Fruit fly (Drosophila melanogaster) whole organism, wandering third instar larva: ENCODE results near the gene CG15370.

Source experiments
- Abd-B ChIP-seq: fragments of >200 bp; optimal IDR thresholded peaks from 2 replicates; lab custom pipeline; 2017; ENCODE audit warnings: missing biosample characterization, missing genetic modification characterization
- CG32264 ChIP-seq: fragments of 200-800 bp; sonication (Bioruptor generic); optimal IDR thresholded peaks from 2 replicates; lab custom pipeline; 2016; ENCODE audit warnings: missing biosample characterization, missing genetic modification characterization
- CG9705 ChIP-seq: fragments of 200-800 bp; sonication (Bioruptor generic); optimal IDR thresholded peaks from 2 replicates; lab custom pipeline; 2018; ENCODE audit warnings: missing biosample characterization, mild to moderate bottlenecking, missing genetic modification characterization
- CrebA ChIP-seq: fragments of 200-800 bp; sonication (Bioruptor generic); optimal IDR thresholded peaks from 2 replicates; lab custom pipeline; 2016; ENCODE audit warnings: missing biosample characterization, mild to moderate bottlenecking, missing genetic modification characterization, borderline replicate concordance
- Dfd ChIP-seq: fragments of >200 bp; optimal IDR thresholded peaks from 2 replicates; lab custom pipeline; 2017; ENCODE audit warnings: missing biosample characterization, missing genetic modification characterization
- Dif ChIP-seq: fragments of 200-275, 200-300 bp; sonication (Bioruptor generic); optimal IDR thresholded peaks from 2 replicates; lab custom pipeline; 2018; ENCODE audit warnings: missing biosample characterization, missing genetic modification characterization; ENCODE audit not compliant: partially characterized antibody
- GATAd ChIP-seq: sonication (Bioruptor generic); optimal IDR thresholded peaks from 2 replicates; lab custom pipeline; 2016; ENCODE audit warnings: missing biosample characterization, missing genetic modification characterization
- HLH106 ChIP-seq: fragments of 200-800 bp; optimal IDR thresholded peaks from 3 replicates; lab custom pipeline; 2019; ENCODE audit warnings: missing biosample characterization, mild to moderate bottlenecking, missing genetic modification characterization, moderate library complexity
- Hnf4 ChIP-seq: fragments of 200-800 bp; sonication (Bioruptor generic); optimal IDR thresholded peaks from 2 replicates; lab custom pipeline; 2016; ENCODE audit warnings: missing biosample characterization, mild to moderate bottlenecking, missing genetic modification characterization
- Hr78 ChIP-seq: fragments of >200 bp; optimal IDR thresholded peaks from 2 replicates; lab custom pipeline; 2017; ENCODE audit warnings: missing biosample characterization, missing genetic modification characterization
- Hr83 ChIP-seq: fragments of 200-300 bp; sonication (Bioruptor generic); optimal IDR thresholded peaks from 2 replicates; lab custom pipeline; 2016; ENCODE audit warnings: missing biosample characterization, mild to moderate bottlenecking, missing genetic modification characterization, moderate library complexity; ENCODE audit not compliant: poor library complexity, severe bottlenecking
- Jra ChIP-seq: sonication (Bioruptor generic); optimal IDR thresholded peaks from 2 replicates; lab custom pipeline; 2016; ENCODE audit warnings: missing biosample characterization, missing genetic modification characterization
- Mio ChIP-seq: sonication (Bioruptor generic); optimal IDR thresholded peaks from 2 replicates; lab custom pipeline; 2016; ENCODE audit warnings: missing biosample characterization, missing genetic modification characterization
- Myc ChIP-seq: fragments of >200 bp; optimal IDR thresholded peaks from 2 replicates; lab custom pipeline; 2017
- N ChIP-seq: fragments of >200 bp; optimal IDR thresholded peaks from 2 replicates; lab custom pipeline; 2018; ENCODE audit warnings: missing biosample characterization, missing external identifiers, missing genetic modification characterization
- OdsH ChIP-seq: fragments of 200-800 bp; sonication (Bioruptor generic); optimal IDR thresholded peaks from 2 replicates; lab custom pipeline; 2016; ENCODE audit warnings: missing biosample characterization, mild to moderate bottlenecking, missing genetic modification characterization
- Rel ChIP-seq, 2 experiments: fragments of 200-800 bp; sonication (Bioruptor generic) in 1 of 2; optimal IDR thresholded peaks; 2 replicates in 1 of 2; 3 replicates in 1 of 2; lab custom pipeline; 2016 to 2019; ENCODE audit warnings: mild to moderate bottlenecking in 2 of 2, missing biosample characterization in 2 of 2, missing genetic modification characterization in 2 of 2, moderate library complexity in 1 of 2
- Sp1 ChIP-seq: fragments of 200-800 bp; sonication (Bioruptor generic); optimal IDR thresholded peaks from 3 replicates; lab custom pipeline; 2019; ENCODE audit warnings: missing biosample characterization, mild to moderate bottlenecking, missing genetic modification characterization, moderate library complexity
- Vsx2 ChIP-seq: fragments of 200-300, 225-300 bp; sonication (Bioruptor generic); optimal IDR thresholded peaks from 2 replicates; lab custom pipeline; 2018; ENCODE audit warnings: missing biosample characterization, missing genetic modification characterization; ENCODE audit not compliant: partially characterized antibody
- br ChIP-seq: fragments of 200-800 bp; sonication (Bioruptor generic); optimal IDR thresholded peaks from 2 replicates; lab custom pipeline; 2016; ENCODE audit warnings: missing biosample characterization, missing genetic modification characterization
- brk ChIP-seq: fragments of 200-800 bp; sonication (Bioruptor generic); optimal IDR thresholded peaks from 2 replicates; lab custom pipeline; 2016; ENCODE audit warnings: missing biosample characterization, mild to moderate bottlenecking, missing genetic modification characterization
- dl ChIP-seq, 2 experiments: fragments of 175-275, 200-275 bp in 1 of 2; fragments of 200-275 bp in 1 of 2; sonication (Bioruptor generic); optimal IDR thresholded peaks; lab custom pipeline; 2018; ENCODE audit warnings: mild to moderate bottlenecking in 2 of 2, missing biosample characterization in 2 of 2, missing genetic modification characterization in 2 of 2, moderate library complexity in 2 of 2; ENCODE audit not compliant: partially characterized antibody in 2 of 2, insufficient read depth in 1 of 2
- dmrt93B ChIP-seq: fragments of 200-800 bp; sonication (Bioruptor generic); optimal IDR thresholded peaks from 2 replicates; lab custom pipeline; 2018; ENCODE audit warnings: missing biosample characterization, mild to moderate bottlenecking, missing genetic modification characterization
- dsf ChIP-seq: sonication (Bioruptor generic); optimal IDR thresholded peaks from 2 replicates; lab custom pipeline; 2016; ENCODE audit warnings: missing biosample characterization, missing genetic modification characterization, borderline replicate concordance
- ey ChIP-seq: fragments of 200-800 bp; sonication (Bioruptor generic); optimal IDR thresholded peaks from 2 replicates; lab custom pipeline; 2016; ENCODE audit warnings: missing biosample characterization, missing genetic modification characterization
- foxo ChIP-seq, 2 experiments: fragments of 200-800 bp; sonication (Bioruptor generic); optimal IDR thresholded peaks; 2 replicates in 1 of 2; 3 replicates in 1 of 2; lab custom pipeline; 2016 to 2017; ENCODE audit warnings: missing biosample characterization in 2 of 2, missing genetic modification characterization in 2 of 2
- fru ChIP-seq: fragments of 200-800 bp; sonication (Bioruptor generic); optimal IDR thresholded peaks from 3 replicates; lab custom pipeline; 2016; ENCODE audit warnings: missing biosample characterization, mild to moderate bottlenecking, missing genetic modification characterization
- h ChIP-seq: fragments of 200-800 bp; sonication (Bioruptor generic); optimal IDR thresholded peaks from 3 replicates; lab custom pipeline; 2016; ENCODE audit warnings: missing biosample characterization, mild to moderate bottlenecking, missing genetic modification characterization
- jim ChIP-seq: fragments of 175-275, 200-325 bp; sonication (Bioruptor generic); optimal IDR thresholded peaks from 2 replicates; lab custom pipeline; 2016; ENCODE audit warnings: missing biosample characterization, mild to moderate bottlenecking, missing genetic modification characterization
- lola ChIP-seq: fragments of >200 bp; optimal IDR thresholded peaks from 2 replicates; lab custom pipeline; 2017; ENCODE audit warnings: missing biosample characterization, missing genetic modification characterization
- pan ChIP-seq: fragments of >200 bp; optimal IDR thresholded peaks from 2 replicates; lab custom pipeline; 2017
- psq ChIP-seq: fragments of 200-800 bp; sonication (Bioruptor generic); optimal IDR thresholded peaks from 3 replicates; lab custom pipeline; 2017; ENCODE audit warnings: missing biosample characterization, mild to moderate bottlenecking, missing genetic modification characterization, moderate library complexity
- rgr ChIP-seq: fragments of 200-800 bp; sonication (Bioruptor generic); optimal IDR thresholded peaks from 3 replicates; lab custom pipeline; 2016; ENCODE audit warnings: missing biosample characterization, mild to moderate bottlenecking, missing genetic modification characterization
- sage ChIP-seq: fragments of 200-800 bp; sonication (Bioruptor generic); optimal IDR thresholded peaks from 2 replicates; lab custom pipeline; 2016; ENCODE audit warnings: missing biosample characterization, mild to moderate bottlenecking, missing genetic modification characterization
- sv ChIP-seq: fragments of 200-800 bp; sonication (Bioruptor generic); optimal IDR thresholded peaks from 3 replicates; lab custom pipeline; 2016; ENCODE audit warnings: missing biosample characterization, missing genetic modification characterization
- tai ChIP-seq: sonication (Bioruptor generic); optimal IDR thresholded peaks from 2 replicates; lab custom pipeline; 2016; ENCODE audit warnings: missing biosample characterization, missing genetic modification characterization
- usp ChIP-seq: fragments of >200 bp; optimal IDR thresholded peaks from 2 replicates; lab custom pipeline; 2017; ENCODE audit warnings: missing biosample characterization, missing genetic modification characterization
- woc ChIP-seq: sonication (Bioruptor generic); optimal IDR thresholded peaks from 2 replicates; lab custom pipeline; 2016; ENCODE audit warnings: missing biosample characterization, mild to moderate bottlenecking, missing genetic modification characterization

The CG15370 gene

DNA sequence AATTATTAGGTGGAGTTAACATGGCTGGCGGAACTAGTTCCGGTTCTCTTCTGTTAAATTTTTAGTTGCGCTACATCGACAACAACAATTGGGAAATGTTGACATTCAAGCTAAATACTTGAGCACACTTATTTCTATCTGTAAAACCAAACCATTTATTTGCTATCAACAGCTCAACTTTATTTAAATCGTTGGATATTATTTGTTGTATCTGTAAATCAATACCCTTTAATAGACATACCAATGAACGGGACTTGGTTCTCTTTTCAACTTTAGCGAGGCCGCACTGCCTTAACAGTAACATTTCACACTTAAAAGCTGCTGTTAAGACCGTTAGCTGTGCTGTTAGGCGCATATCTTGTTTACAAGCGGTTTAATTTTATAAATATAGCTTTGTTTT is 31.6 kb upstream of the CG15370 start, which contains the start of gene CG12106:
Gene CG12106, plus strand, starts transcription at position 295 of the 400 bp plus-strand sequence.
- no peak for TF ChIP-seq Dif (GFP tag; lab: Kevin White, UChicago)
- peak; percentile 49 for TF ChIP-seq CG9705 (GFP tag; lab: Kevin White, UChicago)
- TF ChIP-seq Hr83 (GFP tag; lab: Kevin White, UChicago) = no peak
- no peak for TF ChIP-seq tai
- peak; percentile 58 for TF ChIP-seq rgr
- TF ChIP-seq fru (GFP tag; lab: Kevin White, UChicago) = peak; percentile 53
- no peak for TF ChIP-seq Dfd
- peak; percentile 48 for TF ChIP-seq h
- peak; percentile 54 for TF ChIP-seq Sp1 (GFP tag; lab: Kevin White, UChicago)
- TF ChIP-seq dsf (GFP tag; lab: Kevin White, UChicago) = no peak
- no peak for TF ChIP-seq CG32264
- peak; percentile 54 for TF ChIP-seq Hnf4
- TF ChIP-seq dl (GFP tag; optimal IDR thresholded peaks at IDR 0.05; lab: Kevin White, UChicago; ENCODE audit: insufficient read depth in 1 of 2, partially characterized antibody in 2 of 2) = no peak
- TF ChIP-seq sv (GFP tag; lab: Kevin White, UChicago) = no peak
- TF ChIP-seq woc (GFP tag; lab: Kevin White, UChicago) = peak; percentile 61
- TF ChIP-seq HLH106 (tag; lab: Kevin White, UChicago) = peak; percentile 75
- peak in 1 of 2 experiments; percentile 63 for TF ChIP-seq foxo (GFP tag; optimal IDR thresholded peaks at IDR 0.05; lab: Kevin White, UChicago)
- TF ChIP-seq lola (GFP tag; lab: Kevin White, UChicago) = no peak
- TF ChIP-seq Vsx2 = no peak
- TF ChIP-seq Rel (GFP tag; optimal IDR thresholded peaks at IDR 0.05; lab: Kevin White, UChicago) = no peak
- TF ChIP-seq Rel (tag; optimal IDR thresholded peaks at IDR 0.05; lab: Kevin White, UChicago) = peak; percentile 7
- no peak for TF ChIP-seq pan (lab: Kevin White, UChicago)
- TF ChIP-seq GATAd (GFP tag; lab: Kevin White, UChicago) = no peak
- no peak for TF ChIP-seq Mio (GFP tag; lab: Kevin White, UChicago)
- TF ChIP-seq N (GFP tag; lab: Kevin White, UChicago) = no peak
- no peak for TF ChIP-seq jim (GFP tag; lab: Kevin White, UChicago)
- peak; percentile 8 for TF ChIP-seq psq
- TF ChIP-seq Abd-B (GFP tag; lab: Kevin White, UChicago) = no peak
- no peak for TF ChIP-seq usp (GFP tag; lab: Kevin White, UChicago)
- TF ChIP-seq dmrt93B (GFP tag; lab: Kevin White, UChicago) = peak; percentile 34
- TF ChIP-seq Myc = no peak
- peak; percentile 58 for TF ChIP-seq br (GFP tag; lab: Kevin White, UChicago)
- TF ChIP-seq Jra = no peak
- no peak for TF ChIP-seq sage (GFP tag; lab: Kevin White, UChicago)
- no peak for TF ChIP-seq Hr78
- TF ChIP-seq ey (GFP tag; lab: Kevin White, UChicago) = peak; percentile 52
- no peak for TF ChIP-seq brk (GFP tag; lab: Kevin White, UChicago)
- no peak for TF ChIP-seq OdsH (GFP tag; lab: Kevin White, UChicago)
- no peak for TF ChIP-seq CrebA
- TF ChIP-seq, all 38 proteins: peak for 14

DNA sequence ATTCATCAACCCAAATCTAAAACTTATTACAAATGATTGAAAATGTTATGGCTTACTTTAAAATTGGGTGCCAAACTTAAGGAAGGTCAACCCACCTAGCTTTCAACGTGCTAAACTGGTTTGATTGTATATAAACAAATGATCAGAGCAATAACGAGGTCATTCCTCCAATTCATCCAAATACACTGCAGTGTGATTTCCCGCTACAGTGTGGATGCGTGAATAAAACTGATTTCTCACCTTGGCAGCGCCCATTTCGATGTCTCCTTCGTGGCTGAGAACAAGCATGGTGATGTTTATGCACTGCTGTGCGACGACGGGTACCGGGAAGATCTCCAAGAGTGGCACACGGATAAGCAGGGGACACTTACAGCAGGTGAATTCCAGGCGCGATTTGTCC is 29.9 kb upstream of the CG15370 start:
- TF ChIP-seq N (GFP tag; lab: Kevin White, UChicago) (no peak), sv (GFP tag; lab: Kevin White, UChicago) (no peak), Rel (GFP tag; optimal IDR thresholded peaks at IDR 0.05; lab: Kevin White, UChicago) (no peak), Rel (tag; optimal IDR thresholded peaks at IDR 0.05; lab: Kevin White, UChicago) (peak; percentile 92), CG32264 (no peak), Hr83 (GFP tag; lab: Kevin White, UChicago) (no peak), CrebA (no peak), dl (GFP tag; optimal IDR thresholded peaks at IDR 0.05; lab: Kevin White, UChicago; ENCODE audit: insufficient read depth in 1 of 2, partially characterized antibody in 2 of 2) (no peak)

DNA sequence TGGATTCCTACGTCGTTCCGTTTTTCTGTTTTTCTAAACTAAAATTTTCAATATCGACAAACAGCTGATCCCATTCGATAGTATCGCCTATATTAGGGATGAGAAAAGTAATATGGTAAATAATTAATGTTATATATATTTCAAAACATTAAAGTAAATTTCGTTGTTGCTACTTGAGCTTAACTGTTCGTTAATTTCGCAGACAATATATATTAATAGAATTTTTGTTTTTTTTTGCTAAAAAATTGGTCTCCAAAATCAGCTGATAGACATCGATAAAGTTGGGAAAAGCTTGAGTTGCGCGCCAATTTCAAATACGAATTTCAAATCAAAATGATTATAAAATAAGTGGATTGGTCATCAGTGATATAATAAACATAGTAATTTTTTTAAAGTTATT is 28.9 kb upstream of the CG15370 start, which contains the start of gene CG12118:
Gene CG12118, minus strand, starts transcription at position 53 of the 400 bp plus-strand sequence.
- TF ChIP-seq OdsH (GFP tag; lab: Kevin White, UChicago) (peak; percentile 79), dl (GFP tag; optimal IDR thresholded peaks at IDR 0.05; lab: Kevin White, UChicago; ENCODE audit: insufficient read depth in 1 of 2, partially characterized antibody in 2 of 2) (no peak), sage (GFP tag; lab: Kevin White, UChicago) (peak; percentile 81), br (GFP tag; lab: Kevin White, UChicago) (peak; percentile 63), GATAd (GFP tag; lab: Kevin White, UChicago) (no peak), rgr (peak; percentile 85), brk (GFP tag; lab: Kevin White, UChicago) (no peak), sv (GFP tag; lab: Kevin White, UChicago) (peak; percentile 71), jim (GFP tag; lab: Kevin White, UChicago) (no peak), woc (GFP tag; lab: Kevin White, UChicago) (peak; percentile 61), Vsx2 (no peak), CrebA (no peak), Abd-B (GFP tag; lab: Kevin White, UChicago) (no peak), Mio (GFP tag; lab: Kevin White, UChicago) (no peak), CG9705 (GFP tag; lab: Kevin White, UChicago) (peak; percentile 44), Sp1 (GFP tag; lab: Kevin White, UChicago) (peak; percentile 69), Dfd (no peak), fru (GFP tag; lab: Kevin White, UChicago) (peak; percentile 77), lola (GFP tag; lab: Kevin White, UChicago) (no peak), Hr78 (no peak), foxo (GFP tag; optimal IDR thresholded peaks at IDR 0.05; lab: Kevin White, UChicago) (peak in 1 of 2 experiments; percentile 83), HLH106 (tag; lab: Kevin White, UChicago) (peak; percentile 74), Myc (no peak), Rel (GFP tag; optimal IDR thresholded peaks at IDR 0.05; lab: Kevin White, UChicago) (no peak), Rel (tag; optimal IDR thresholded peaks at IDR 0.05; lab: Kevin White, UChicago) (peak; percentile 37), dsf (GFP tag; lab: Kevin White, UChicago) (peak; percentile 66), Dif (GFP tag; lab: Kevin White, UChicago) (no peak), Jra (peak; percentile 73), CG32264 (no peak), Hr83 (GFP tag; lab: Kevin White, UChicago) (peak; percentile 55), N (GFP tag; lab: Kevin White, UChicago) (no peak), ey (GFP tag; lab: Kevin White, UChicago) (peak; percentile 59), pan (lab: Kevin White, UChicago) (no peak), dmrt93B (GFP tag; lab: Kevin White, UChicago) (peak; percentile 36), tai (no peak)
